Fruit fly (Drosophila melanogaster) whole organism, embryonic: ENCODE data around the gene THADA.

Experiments used
- Asciz ChIP-seq: fragments of 200-800 bp; sonication (Bioruptor generic); optimal IDR thresholded peaks from 2 replicates; lab custom pipeline; 2017; ENCODE audit warnings: missing biosample characterization, mild to moderate bottlenecking, missing genetic modification characterization, missing genetic modification reagents
- Atf3 ChIP-seq: fragments of 200-800 bp; sonication (Bioruptor generic); optimal IDR thresholded peaks from 3 replicates; lab custom pipeline; 2016; ENCODE audit warnings: missing biosample characterization, missing genetic modification characterization
- BEAF-32 ChIP-seq: fragments of 200-800 bp; sonication (Bioruptor generic); optimal IDR thresholded peaks from 3 replicates; lab custom pipeline; 2017; ENCODE audit warnings: missing biosample characterization, missing genetic modification characterization, mild to moderate bottlenecking, moderate library complexity, missing genetic modification reagents
- CG10267 ChIP-seq: fragments of 200-800 bp; sonication (Bioruptor generic); optimal IDR thresholded peaks from 2 replicates; lab custom pipeline; 2018; ENCODE audit warnings: missing biosample characterization, mild to moderate bottlenecking, missing genetic modification characterization, moderate library complexity
- CG11085 ChIP-seq: fragments of 200-800 bp; sonication (Bioruptor generic); IDR thresholded peaks from 2 replicates; pipeline ENCODE4 v1.3.6; 2022; ENCODE audit warnings: missing biosample characterization, missing genetic modification characterization
- CG14860 ChIP-seq: fragments of 200-800 bp; sonication (Bioruptor generic); IDR thresholded peaks from 3 replicates; pipeline ENCODE4 v1.3.6; 2022; ENCODE audit warnings: missing biosample characterization, missing genetic modification characterization; ENCODE audit not compliant: partially characterized antibody
- CG15479 ChIP-seq: fragments of 200-800 bp; sonication (Bioruptor generic); optimal IDR thresholded peaks from 3 replicates; lab custom pipeline; 2019; ENCODE audit warnings: missing biosample characterization, mild to moderate bottlenecking, missing genetic modification characterization, moderate library complexity
- CG15514 ChIP-seq: fragments of 200-800 bp; sonication (Bioruptor generic); optimal IDR thresholded peaks from 3 replicates; lab custom pipeline; 2017; ENCODE audit warnings: missing biosample characterization, missing genetic modification characterization, mild to moderate bottlenecking, moderate library complexity, missing genetic modification reagents
- CG17186 ChIP-seq: fragments of 200-800 bp; sonication (Bioruptor generic); optimal IDR thresholded peaks from 3 replicates; lab custom pipeline; 2017; ENCODE audit warnings: missing biosample characterization, missing genetic modification reagents, missing genetic modification characterization
- CG17359 ChIP-seq: fragments of 200-800 bp; sonication (Bioruptor generic); optimal IDR thresholded peaks from 3 replicates; lab custom pipeline; 2018; ENCODE audit warnings: missing biosample characterization, mild to moderate bottlenecking, missing genetic modification characterization, moderate library complexity
- CG17568 ChIP-seq: fragments of 200-800 bp; sonication (Bioruptor generic); optimal IDR thresholded peaks from 2 replicates; lab custom pipeline; 2018; ENCODE audit warnings: missing biosample characterization, mild to moderate bottlenecking, missing genetic modification characterization, moderate library complexity
- CG17912 ChIP-seq: fragments of 200-800 bp; sonication (Bioruptor generic); optimal IDR thresholded peaks from 2 replicates; lab custom pipeline; 2018; ENCODE audit warnings: missing biosample characterization, mild to moderate bottlenecking, missing genetic modification characterization
- CG1832 ChIP-seq: fragments of 200-800 bp; sonication (Bioruptor generic); optimal IDR thresholded peaks from 2 replicates; lab custom pipeline; 2017; ENCODE audit warnings: missing biosample characterization, mild to moderate bottlenecking, missing genetic modification characterization, inconsistent platforms
- CG2678 ChIP-seq: fragments of 200-800 bp; sonication (Bioruptor generic); optimal IDR thresholded peaks from 3 replicates; lab custom pipeline; 2019; ENCODE audit warnings: missing biosample characterization, mild to moderate bottlenecking, missing genetic modification characterization, moderate library complexity
- CG34422 ChIP-seq: fragments of 200-800 bp; sonication (Bioruptor generic); IDR thresholded peaks from 3 replicates; pipeline ENCODE4 v1.3.6; 2022; ENCODE audit warnings: missing biosample characterization, missing genetic modification characterization
- CG3847 ChIP-seq: fragments of 200-800 bp; sonication (Bioruptor generic); IDR thresholded peaks from 2 replicates; pipeline ENCODE4 v1.3.6; 2022; ENCODE audit warnings: missing biosample characterization, missing genetic modification characterization
- CG4424 ChIP-seq: fragments of 200-800 bp; sonication (Bioruptor generic); optimal IDR thresholded peaks from 3 replicates; lab custom pipeline; 2016; ENCODE audit warnings: missing biosample characterization, missing genetic modification characterization
- CG6254 ChIP-seq: fragments of 200-800 bp; sonication (Bioruptor generic); optimal IDR thresholded peaks from 3 replicates; lab custom pipeline; 2017; ENCODE audit warnings: mild to moderate bottlenecking, missing biosample characterization, missing genetic modification reagents, missing genetic modification characterization
- CG6791 ChIP-seq: fragments of 200-800 bp; sonication (Bioruptor generic); IDR thresholded peaks from 3 replicates; pipeline ENCODE4 v1.3.6; 2022; ENCODE audit warnings: missing biosample characterization, missing genetic modification characterization; ENCODE audit not compliant: partially characterized antibody
- CG7357 ChIP-seq: fragments of 200-800 bp; sonication (Bioruptor generic); IDR thresholded peaks from 3 replicates; pipeline ENCODE4 v1.3.6; 2022; ENCODE audit warnings: missing biosample characterization, missing genetic modification characterization
- CG8290 ChIP-seq, 3 experiments: fragments of 200-800 bp; sonication (Bioruptor generic); optimal IDR thresholded peaks; 2 replicates each; lab custom pipeline; 2016 to 2019; ENCODE audit warnings: missing biosample characterization in 3 of 3, missing genetic modification characterization in 3 of 3, mild to moderate bottlenecking in 2 of 3, moderate library complexity in 1 of 3
- CG9797 ChIP-seq: fragments of 200-800 bp; sonication (Bioruptor generic); optimal IDR thresholded peaks from 3 replicates; lab custom pipeline; 2018; ENCODE audit warnings: missing biosample characterization, mild to moderate bottlenecking, missing genetic modification characterization
- CG9817 ChIP-seq: fragments of 200-800 bp; sonication (Bioruptor generic); optimal IDR thresholded peaks from 2 replicates; lab custom pipeline; 2018; ENCODE audit warnings: missing biosample characterization, mild to moderate bottlenecking, missing genetic modification characterization, moderate library complexity
- Dref ChIP-seq: fragments of 200-800 bp; sonication (Bioruptor generic); IDR thresholded peaks from 2 replicates; pipeline ENCODE4 v1.3.6; 2022; ENCODE audit warnings: missing biosample characterization, missing genetic modification characterization
- HLH3B ChIP-seq: fragments of 200-800 bp; sonication (Bioruptor generic); IDR thresholded peaks from 2 replicates; pipeline ENCODE4 v1.3.6; 2022; ENCODE audit warnings: missing biosample characterization, missing genetic modification characterization
- Hmr ChIP-seq: fragments of 200-800 bp; sonication (Bioruptor generic); optimal IDR thresholded peaks from 3 replicates; lab custom pipeline; 2017; ENCODE audit warnings: mild to moderate bottlenecking, missing biosample characterization, missing genetic modification reagents, missing genetic modification characterization
- Hr39 ChIP-seq: fragments of >200 bp; optimal IDR thresholded peaks from 2 replicates; lab custom pipeline; 2017
- MTF-1 ChIP-seq: fragments of 200-800 bp; sonication (Bioruptor generic); optimal IDR thresholded peaks from 2 replicates; lab custom pipeline; 2018; ENCODE audit warnings: missing biosample characterization, mild to moderate bottlenecking, missing genetic modification characterization, borderline replicate concordance
- Mad ChIP-seq: fragments of 200-800 bp; sonication (Bioruptor generic); optimal IDR thresholded peaks from 2 replicates; lab custom pipeline; 2016; ENCODE audit warnings: missing biosample characterization, missing genetic modification characterization
- Opbp ChIP-seq: fragments of 200-800 bp; sonication (Bioruptor generic); IDR thresholded peaks from 3 replicates; pipeline ENCODE4 v1.3.6; 2022; ENCODE audit warnings: missing biosample characterization, missing genetic modification characterization; ENCODE audit not compliant: partially characterized antibody
- Tbp ChIP-seq: fragments of >200 bp; optimal IDR thresholded peaks from 2 replicates; lab custom pipeline; 2018; ENCODE audit warnings: missing biosample characterization, missing genetic modification characterization
- bcd ChIP-seq: fragments of 200-800 bp; sonication (Bioruptor generic); optimal IDR thresholded peaks from 2 replicates; lab custom pipeline; 2017; ENCODE audit warnings: missing biosample characterization, mild to moderate bottlenecking, missing genetic modification characterization
- ci ChIP-seq: fragments of 200-800 bp; sonication (Bioruptor generic); IDR thresholded peaks from 3 replicates; pipeline ENCODE4 v1.3.6; 2022; ENCODE audit warnings: missing biosample characterization, missing genetic modification characterization
- da ChIP-seq: fragments of 200-800 bp; sonication (Bioruptor generic); optimal IDR thresholded peaks from 2 replicates; lab custom pipeline; 2016; ENCODE audit warnings: missing biosample characterization, missing genetic modification characterization
- danr ChIP-seq: fragments of 200-800 bp; sonication (Bioruptor generic); IDR thresholded peaks from 2 replicates; pipeline ENCODE4 v1.3.6; 2022; ENCODE audit warnings: missing biosample characterization, missing genetic modification characterization
- gro ChIP-seq: fragments of 200-800 bp; sonication (Bioruptor generic); optimal IDR thresholded peaks from 2 replicates; lab custom pipeline; 2016; ENCODE audit warnings: missing biosample characterization, missing genetic modification characterization
- klu ChIP-seq: fragments of 200-800 bp; sonication (Bioruptor generic); IDR thresholded peaks from 2 replicates; pipeline ENCODE4 v1.3.6; 2022; ENCODE audit warnings: missing biosample characterization, missing genetic modification characterization
- mirr ChIP-seq: fragments of 200-800 bp; sonication (Bioruptor generic); optimal IDR thresholded peaks from 3 replicates; lab custom pipeline; 2018; ENCODE audit warnings: missing biosample characterization, mild to moderate bottlenecking, missing genetic modification characterization
- nmo ChIP-seq: fragments of 200-800 bp; sonication (Bioruptor generic); optimal IDR thresholded peaks from 2 replicates; lab custom pipeline; 2018; ENCODE audit warnings: missing biosample characterization, mild to moderate bottlenecking, missing genetic modification characterization, moderate library complexity
- nom ChIP-seq: fragments of 200-800 bp; sonication (Bioruptor generic); optimal IDR thresholded peaks from 2 replicates; lab custom pipeline; 2017; ENCODE audit warnings: missing biosample characterization, missing genetic modification characterization, mild to moderate bottlenecking, moderate library complexity, missing genetic modification reagents
- onecut ChIP-seq: fragments of 200-800 bp; sonication (Bioruptor generic); IDR thresholded peaks from 2 replicates; pipeline ENCODE4 v1.3.6; 2022; ENCODE audit warnings: missing biosample characterization, missing genetic modification characterization
- pho ChIP-seq: fragments of 200-800 bp; sonication (Bioruptor generic); optimal IDR thresholded peaks from 2 replicates; lab custom pipeline; 2016; ENCODE audit warnings: missing biosample characterization, missing genetic modification characterization
- phol ChIP-seq: fragments of 200-800 bp; sonication (Bioruptor generic); optimal IDR thresholded peaks from 3 replicates; lab custom pipeline; 2018; ENCODE audit warnings: missing biosample characterization, mild to moderate bottlenecking, missing genetic modification characterization, moderate library complexity
- ranshi ChIP-seq: fragments of 200-800 bp; sonication (Bioruptor generic); IDR thresholded peaks from 2 replicates; pipeline ENCODE4 v1.3.6; 2022; ENCODE audit warnings: missing biosample characterization, missing genetic modification characterization
- so ChIP-seq: fragments of 200-800 bp; sonication (Bioruptor generic); IDR thresholded peaks from 3 replicates; pipeline ENCODE4 v1.3.6; 2022; ENCODE audit warnings: missing biosample characterization, missing genetic modification characterization
- ssp ChIP-seq: fragments of 200-800 bp; sonication (Bioruptor generic); IDR thresholded peaks from 2 replicates; pipeline ENCODE4 v1.3.6; 2022; ENCODE audit warnings: missing biosample characterization, missing genetic modification characterization
- toy ChIP-seq: fragments of 200-800 bp; sonication (Bioruptor generic); IDR thresholded peaks from 2 replicates; pipeline ENCODE4 v1.3.6; 2022; ENCODE audit warnings: missing biosample characterization, missing genetic modification characterization
- trem ChIP-seq: fragments of 200-800 bp; optimal IDR thresholded peaks from 3 replicates; lab custom pipeline; 2019; ENCODE audit warnings: missing biosample characterization, mild to moderate bottlenecking, missing genetic modification characterization, moderate library complexity
- vnd ChIP-seq: fragments of 200-800 bp; sonication (Bioruptor generic); IDR thresholded peaks from 3 replicates; pipeline ENCODE4 v1.3.6; 2022; ENCODE audit warnings: missing biosample characterization, missing genetic modification characterization; ENCODE audit not compliant: partially characterized antibody
- yki ChIP-seq: fragments of >200 bp; optimal IDR thresholded peaks from 3 replicates; lab custom pipeline; 2018

Gene THADA

dm6 chrX:19848342-19848793, 17.0 kb downstream of the THADA start (continued):
- peak; percentile 39; the same call in 1 of the 2 replicates for TF ChIP-seq klu (GFP tag; lab: Robert Waterston, UW)
- TF ChIP-seq onecut (GFP tag; lab: Robert Waterston, UW) = no peak; the same call in none of the 2 replicates
- peak; percentile 22 for TF ChIP-seq CG17912 (GFP tag; lab: Kevin White, UChicago)
- TF ChIP-seq yki (lab: Kevin White, UChicago) = no peak
- peak; percentile 69; the same call in 2 of the 3 replicates for TF ChIP-seq CG6791 (GFP tag; lab: Robert Waterston, UW)
- TF ChIP-seq Dref = peak; percentile 18; the same call in 1 of the 2 replicates
- TF ChIP-seq CG9817 (tag; lab: Kevin White, UChicago) = peak; percentile 59
- peak; percentile 65 for TF ChIP-seq CG7357
- TF ChIP-seq CG6254 (GFP tag; lab: Kevin White, UChicago) = peak; percentile 24
- TF ChIP-seq CG2678 (tag; lab: Kevin White, UChicago) = peak; percentile 68
- TF ChIP-seq CG8290 (GFP tag; optimal IDR thresholded peaks at IDR 0.05; lab: Kevin White, UChicago) = peak; percentile 76
- peak in 1 of 2 experiments; percentile 88 for TF ChIP-seq CG8290 (tag; optimal IDR thresholded peaks at IDR 0.05; lab: Kevin White, UChicago)
- TF ChIP-seq da (GFP tag; lab: Kevin White, UChicago) = no peak
- peak; percentile 48 for TF ChIP-seq CG1832 (GFP tag; lab: Kevin White, UChicago)
- peak; percentile 65 for TF ChIP-seq Hmr (GFP tag; lab: Kevin White, UChicago)
- peak; percentile 48 for TF ChIP-seq ssp (GFP tag; lab: Robert Waterston, UW)
- peak; percentile 76 for TF ChIP-seq gro (GFP tag; lab: Kevin White, UChicago)
- no peak for TF ChIP-seq CG17568
- no peak for TF ChIP-seq Tbp (GFP tag; lab: Kevin White, UChicago)
- TF ChIP-seq CG17186 (GFP tag; lab: Kevin White, UChicago) = peak; percentile 28
- TF ChIP-seq Atf3 (GFP tag; lab: Kevin White, UChicago) = peak; percentile 71
- TF ChIP-seq mirr (GFP tag; lab: Kevin White, UChicago) = peak; percentile 48
- TF ChIP-seq ci (GFP tag; lab: Robert Waterston, UW) = peak; percentile 87
- peak; percentile 21 for TF ChIP-seq MTF-1
- peak; percentile 69 for TF ChIP-seq bcd (GFP tag; lab: Kevin White, UChicago)
- peak; percentile 82 for TF ChIP-seq CG3847
- TF ChIP-seq Opbp (GFP tag; lab: Robert Waterston, UW) = peak; percentile 60
- TF ChIP-seq CG15514 (GFP tag; lab: Kevin White, UChicago) = peak; percentile 72
- TF ChIP-seq so (GFP tag; lab: Robert Waterston, UW) = peak; percentile 78
- TF ChIP-seq Hr39 (lab: Kevin White, UChicago) = no peak
- peak; percentile 65 for TF ChIP-seq CG4424 (GFP tag; lab: Kevin White, UChicago)
- peak; percentile 70 for TF ChIP-seq CG34422
- TF ChIP-seq CG15479 (GFP tag; lab: Kevin White, UChicago) = peak; percentile 88
- TF ChIP-seq trem (tag; lab: Kevin White, UChicago) = peak; percentile 100
- no peak for TF ChIP-seq vnd
- peak; percentile 58; the same call in 1 of the 2 replicates for TF ChIP-seq HLH3B (GFP tag; lab: Robert Waterston, UW)
- no peak for TF ChIP-seq CG14860
- TF ChIP-seq BEAF-32 = peak; percentile 33
- TF ChIP-seq CG17359 = peak; percentile 66
- peak; percentile 53 for TF ChIP-seq nom (GFP tag; lab: Kevin White, UChicago)
- TF ChIP-seq nmo = peak; percentile 70
- peak; percentile 67 for TF ChIP-seq Mad
- TF ChIP-seq CG9797 = no peak
- TF ChIP-seq danr (GFP tag; lab: Robert Waterston, UW) = peak; percentile 39; the same call in 1 of the 2 replicates
- peak; percentile 64 for TF ChIP-seq ranshi (GFP tag; lab: Robert Waterston, UW)
- TF ChIP-seq CG11085 = no peak
- TF ChIP-seq CG10267 = peak; percentile 47
- TF ChIP-seq Asciz (GFP tag; lab: Kevin White, UChicago) = no peak
- peak; percentile 70 for TF ChIP-seq phol (tag; lab: Kevin White, UChicago)
- peak; percentile 67 for TF ChIP-seq pho (GFP tag; lab: Kevin White, UChicago)
- no peak for TF ChIP-seq toy
